Fruit fly (Drosophila melanogaster) whole organism, embryonic: ENCODE measurements around the gene CG4629.

Experiments used
- Abd-B ChIP-seq: fragments of 200-800 bp; sonication (Bioruptor generic); optimal IDR thresholded peaks from 2 replicates; lab custom pipeline; 2018; ENCODE audit warnings: missing biosample characterization, mild to moderate bottlenecking, missing genetic modification characterization, moderate library complexity
- Awh ChIP-seq: fragments of 200-800 bp; sonication (Bioruptor generic); IDR thresholded peaks from 2 replicates; pipeline ENCODE4, ENCODE4 v1.3.6; 2022; ENCODE audit warnings: missing biosample characterization, missing genetic modification characterization
- Blimp-1 ChIP-seq: fragments of 200-800 bp; sonication (Bioruptor generic); optimal IDR thresholded peaks from 3 replicates; lab custom pipeline; 2018; ENCODE audit warnings: missing biosample characterization, missing genetic modification characterization, mild to moderate bottlenecking, moderate library complexity, missing genetic modification reagents
- CG10267 ChIP-seq: fragments of 200-800 bp; sonication (Bioruptor generic); optimal IDR thresholded peaks from 2 replicates; lab custom pipeline; 2018; ENCODE audit warnings: missing biosample characterization, mild to moderate bottlenecking, missing genetic modification characterization, moderate library complexity
- CG11247 ChIP-seq: fragments of 200-800 bp; sonication (Bioruptor generic); IDR thresholded peaks from 2 replicates; pipeline ENCODE4 v1.3.6; 2022; ENCODE audit warnings: missing biosample characterization, missing genetic modification characterization
- CG11695 ChIP-seq: fragments of 200-800 bp; sonication (Bioruptor generic); IDR thresholded peaks from 3 replicates; pipeline ENCODE4 v1.3.6; 2022; ENCODE audit warnings: missing biosample characterization, missing genetic modification characterization
- CG12299 ChIP-seq: fragments of 200-800 bp; sonication (Bioruptor generic); optimal IDR thresholded peaks from 2 replicates; lab custom pipeline; 2018; ENCODE audit warnings: missing biosample characterization, mild to moderate bottlenecking, missing genetic modification characterization
- CG12391 ChIP-seq: fragments of 200-800 bp; sonication (Bioruptor generic); optimal IDR thresholded peaks from 3 replicates; lab custom pipeline; 2018; ENCODE audit warnings: missing biosample characterization, mild to moderate bottlenecking, missing genetic modification characterization, moderate library complexity
- CG12744 ChIP-seq: fragments of 200-800 bp; sonication (Bioruptor generic); optimal IDR thresholded peaks from 2 replicates; lab custom pipeline; 2016; ENCODE audit warnings: missing biosample characterization, missing genetic modification characterization
- CG13287 ChIP-seq: fragments of 200-800 bp; sonication (Bioruptor generic); IDR thresholded peaks from 2 replicates; pipeline ENCODE4 v1.3.6; 2022; ENCODE audit warnings: missing biosample characterization, missing genetic modification characterization; ENCODE audit not compliant: partially characterized antibody
- CG14050 ChIP-seq: fragments of 200-800 bp; sonication (Bioruptor generic); IDR thresholded peaks from 3 replicates; pipeline ENCODE4 v1.3.6; 2022; ENCODE audit warnings: missing biosample characterization, missing genetic modification characterization
- CG14965 ChIP-seq: fragments of 200-800 bp; sonication (Bioruptor generic); optimal IDR thresholded peaks from 2 replicates; lab custom pipeline; 2016; ENCODE audit warnings: missing biosample characterization, missing genetic modification characterization, borderline replicate concordance
- CG17912 ChIP-seq: fragments of 200-800 bp; sonication (Bioruptor generic); optimal IDR thresholded peaks from 2 replicates; lab custom pipeline; 2018; ENCODE audit warnings: missing biosample characterization, mild to moderate bottlenecking, missing genetic modification characterization
- CG18011 ChIP-seq: fragments of 200-800 bp; sonication (Bioruptor generic); optimal IDR thresholded peaks from 2 replicates; lab custom pipeline; 2017; ENCODE audit warnings: missing biosample characterization, missing genetic modification characterization, mild to moderate bottlenecking, moderate library complexity, missing genotype
- CG30020 ChIP-seq: fragments of 200-800 bp; optimal IDR thresholded peaks from 2 replicates; lab custom pipeline; 2019; ENCODE audit warnings: missing biosample characterization, mild to moderate bottlenecking, missing genetic modification characterization, moderate library complexity
- CG31365 ChIP-seq: fragments of 200-800 bp; sonication (Bioruptor generic); optimal IDR thresholded peaks from 2 replicates; lab custom pipeline; 2018; ENCODE audit warnings: missing biosample characterization, mild to moderate bottlenecking, missing genetic modification characterization
- CG4854 ChIP-seq: fragments of 200-800 bp; sonication (Bioruptor generic); optimal IDR thresholded peaks from 2 replicates; lab custom pipeline; 2016; ENCODE audit warnings: missing biosample characterization, missing genetic modification characterization, inconsistent platforms
- CG6683 ChIP-seq: fragments of 200-800 bp; sonication (Bioruptor generic); optimal IDR thresholded peaks from 2 replicates; lab custom pipeline; 2017; ENCODE audit warnings: missing biosample characterization, mild to moderate bottlenecking, missing genetic modification characterization, missing genetic modification reagents
- CG7372 ChIP-seq: fragments of 200-800 bp; sonication (Bioruptor generic); IDR thresholded peaks from 2 replicates; pipeline ENCODE4 v1.3.6; 2022; ENCODE audit warnings: missing biosample characterization, missing genetic modification characterization
- Dek ChIP-seq: fragments of 200-800 bp; sonication (Bioruptor generic); optimal IDR thresholded peaks from 3 replicates; lab custom pipeline; 2019; ENCODE audit warnings: missing biosample characterization, mild to moderate bottlenecking, missing genetic modification characterization, moderate library complexity
- Dref ChIP-seq: fragments of 200-800 bp; sonication (Bioruptor generic); IDR thresholded peaks from 2 replicates; pipeline ENCODE4 v1.3.6; 2022; ENCODE audit warnings: missing biosample characterization, missing genetic modification characterization
- Ets97D ChIP-seq: fragments of 200-800 bp; sonication (Bioruptor generic); optimal IDR thresholded peaks from 3 replicates; lab custom pipeline; 2016; ENCODE audit warnings: missing biosample characterization, missing genetic modification characterization
- Fer2 ChIP-seq: fragments of 200-800 bp; sonication (Bioruptor generic); optimal IDR thresholded peaks from 2 replicates; lab custom pipeline; 2018; ENCODE audit warnings: missing biosample characterization, mild to moderate bottlenecking, missing genetic modification characterization, moderate library complexity
- HLH54F ChIP-seq: fragments of 200-800 bp; sonication (Bioruptor generic); optimal IDR thresholded peaks from 3 replicates; lab custom pipeline; 2016; ENCODE audit warnings: missing biosample characterization, missing genetic modification characterization
- HmgZ ChIP-seq: fragments of 200-800 bp; sonication (Bioruptor generic); optimal IDR thresholded peaks from 2 replicates; lab custom pipeline; 2018; ENCODE audit warnings: missing biosample characterization, mild to moderate bottlenecking, missing genetic modification characterization
- Hr3 ChIP-seq: fragments of 200-800 bp; sonication (Bioruptor generic); optimal IDR thresholded peaks from 3 replicates; lab custom pipeline; 2016; ENCODE audit warnings: missing biosample characterization, missing genetic modification characterization
- Kr ChIP-seq: fragments of 200-800 bp; sonication (Bioruptor generic); optimal IDR thresholded peaks from 2 replicates; lab custom pipeline; 2017; ENCODE audit warnings: missing biosample characterization, mild to moderate bottlenecking, missing genetic modification characterization
- Lhr ChIP-seq: fragments of 200-800 bp; sonication (Bioruptor generic); optimal IDR thresholded peaks from 3 replicates; lab custom pipeline; 2017; ENCODE audit warnings: mild to moderate bottlenecking, missing biosample characterization, missing genetic modification reagents, missing genetic modification characterization
- Mad ChIP-seq: fragments of 200-800 bp; sonication (Bioruptor generic); optimal IDR thresholded peaks from 2 replicates; lab custom pipeline; 2016; ENCODE audit warnings: missing biosample characterization, missing genetic modification characterization
- Oli ChIP-seq: fragments of 200-800 bp; sonication (Bioruptor generic); optimal IDR thresholded peaks from 2 replicates; lab custom pipeline; 2018; ENCODE audit warnings: missing biosample characterization, mild to moderate bottlenecking, missing genetic modification characterization, moderate library complexity
- Sry-δ ChIP-seq: fragments of 200-800 bp; sonication (Bioruptor generic); optimal IDR thresholded peaks from 2 replicates; lab custom pipeline; 2016; ENCODE audit warnings: missing biosample characterization, missing genetic modification characterization
- TFAM ChIP-seq: fragments of 200-800 bp; sonication (Bioruptor generic); optimal IDR thresholded peaks from 2 replicates; lab custom pipeline; 2017; ENCODE audit warnings: missing biosample characterization, missing genetic modification characterization, inconsistent platforms
- Taf1 ChIP-seq: fragments of 200-800 bp; sonication (Bioruptor generic); IDR thresholded peaks from 2 replicates; pipeline ENCODE4 v1.3.6; 2022; ENCODE audit warnings: missing biosample characterization, missing genetic modification characterization
- Trl ChIP-seq, 3 experiments: fragments of >200 bp in 2 of 3; fragments of 200-800 bp in 1 of 3; sonication (Bioruptor generic) in 1 of 3; optimal IDR thresholded peaks; 2 replicates in 1 of 3; 3 replicates in 2 of 3; lab custom pipeline; 2016 to 2017; ENCODE audit warnings: missing biosample characterization in 1 of 3, missing genetic modification characterization in 1 of 3
- Vsx1 ChIP-seq: fragments of 200-800 bp; sonication (Bioruptor generic); optimal IDR thresholded peaks from 2 replicates; lab custom pipeline; 2017; ENCODE audit warnings: missing biosample characterization, mild to moderate bottlenecking, missing genetic modification characterization, missing genetic modification reagents
- YL-1 ChIP-seq: fragments of 200-800 bp; sonication (Bioruptor generic); optimal IDR thresholded peaks from 3 replicates; lab custom pipeline; 2017; ENCODE audit warnings: missing biosample characterization, mild to moderate bottlenecking, missing genetic modification characterization
- crc ChIP-seq: fragments of 200-800 bp; sonication (Bioruptor generic); optimal IDR thresholded peaks from 2 replicates; lab custom pipeline; 2016; ENCODE audit warnings: missing biosample characterization, missing genetic modification characterization
- dysf ChIP-seq: fragments of 200-800 bp; sonication (Bioruptor generic); IDR thresholded peaks from 3 replicates; pipeline ENCODE4 v1.3.6; 2022; ENCODE audit warnings: missing biosample characterization, missing genetic modification characterization
- grn ChIP-seq: fragments of 200-800 bp; sonication (Bioruptor generic); optimal IDR thresholded peaks from 3 replicates; lab custom pipeline; 2017; ENCODE audit warnings: missing biosample characterization, missing genetic modification characterization
- h ChIP-seq: fragments of >200 bp; optimal IDR thresholded peaks from 2 replicates; lab custom pipeline; 2017
- p53 ChIP-seq: fragments of 200-800 bp; sonication (Bioruptor generic); optimal IDR thresholded peaks from 2 replicates; lab custom pipeline; 2016; ENCODE audit warnings: missing biosample characterization, missing genetic modification characterization
- phol ChIP-seq: fragments of 200-800 bp; sonication (Bioruptor generic); optimal IDR thresholded peaks from 3 replicates; lab custom pipeline; 2018; ENCODE audit warnings: missing biosample characterization, mild to moderate bottlenecking, missing genetic modification characterization, moderate library complexity
- repo ChIP-seq: fragments of 200-800 bp; sonication (Bioruptor generic); optimal IDR thresholded peaks from 2 replicates; lab custom pipeline; 2016; ENCODE audit warnings: missing biosample characterization, missing genetic modification characterization
- rib ChIP-seq: fragments of 200-800 bp; sonication (Bioruptor generic); IDR thresholded peaks from 2 replicates; pipeline ENCODE4 v1.3.6; 2022; ENCODE audit warnings: missing biosample characterization, missing genetic modification characterization
- run ChIP-seq: fragments of 200-800 bp; sonication (Bioruptor generic); optimal IDR thresholded peaks from 3 replicates; lab custom pipeline; 2018; ENCODE audit warnings: missing biosample characterization, mild to moderate bottlenecking, missing genetic modification characterization
- scrt ChIP-seq: fragments of 200-800 bp; sonication (Bioruptor generic); optimal IDR thresholded peaks from 2 replicates; lab custom pipeline; 2018; ENCODE audit warnings: missing biosample characterization, mild to moderate bottlenecking, missing genetic modification characterization, moderate library complexity
- sna ChIP-seq: fragments of 200-800 bp; sonication (Bioruptor generic); IDR thresholded peaks from 2 replicates; pipeline ENCODE4 v1.3.6; 2022; ENCODE audit warnings: missing biosample characterization, missing genetic modification characterization; ENCODE audit not compliant: partially characterized antibody
- sqz ChIP-seq: fragments of 200-800 bp; sonication (Bioruptor generic); optimal IDR thresholded peaks from 3 replicates; lab custom pipeline; 2018; ENCODE audit warnings: missing biosample characterization, mild to moderate bottlenecking, missing genetic modification characterization
- tup ChIP-seq: fragments of 200-800 bp; sonication (Bioruptor generic); optimal IDR thresholded peaks from 2 replicates; lab custom pipeline; 2016; ENCODE audit warnings: missing biosample characterization, mild to moderate bottlenecking, missing genetic modification characterization, moderate library complexity
- zf30C ChIP-seq: fragments of 200-800 bp; sonication (Bioruptor generic); optimal IDR thresholded peaks from 3 replicates; lab custom pipeline; 2018; ENCODE audit warnings: missing biosample characterization, mild to moderate bottlenecking, missing genetic modification characterization

The CG4629 gene

dm6 chr2L:1075753-1076152, 26.6 kb downstream of the CG4629 start (continued):
- TF ChIP-seq CG12299: peak; percentile 66
- TF ChIP-seq Abd-B: peak; percentile 96
- TF ChIP-seq CG6683 (GFP tag; lab: Kevin White, UChicago): no peak
- TF ChIP-seq CG30020: peak; percentile 54
- peak; percentile 79 for TF ChIP-seq Kr
- TF ChIP-seq dysf (GFP tag; lab: Robert Waterston, UW): peak; percentile 92
- peak; percentile 66 for TF ChIP-seq HmgZ (tag; lab: Kevin White, UChicago)
- no peak for TF ChIP-seq Trl (optimal IDR thresholded peaks at IDR 0.05; lab: Kevin White, UChicago)
- TF ChIP-seq Trl (GFP tag; optimal IDR thresholded peaks at IDR 0.05; lab: Kevin White, UChicago): peak; percentile 91
- peak; percentile 82 for TF ChIP-seq crc (GFP tag; lab: Kevin White, UChicago)
- no peak for TF ChIP-seq CG13287 (GFP tag; lab: Robert Waterston, UW)
- TF ChIP-seq sqz (GFP tag; lab: Kevin White, UChicago): peak; percentile 54
- TF ChIP-seq CG12744: peak; percentile 74
- peak; percentile 51 for TF ChIP-seq CG18011 (GFP tag; lab: Kevin White, UChicago)
- TF ChIP-seq run (tag; lab: Kevin White, UChicago): peak; percentile 62
- peak; percentile 92 for TF ChIP-seq phol (tag; lab: Kevin White, UChicago)
- TF ChIP-seq YL-1 (GFP tag; lab: Kevin White, UChicago): peak; percentile 3
- TF ChIP-seq Mad (GFP tag; lab: Kevin White, UChicago): peak; percentile 88
- peak; percentile 84 for TF ChIP-seq CG10267 (tag; lab: Kevin White, UChicago)
- TF ChIP-seq HLH54F: peak; percentile 87
- TF ChIP-seq Sry-δ (GFP tag; lab: Kevin White, UChicago): peak; percentile 58
- peak; percentile 45; the same call in 1 of the 2 replicates for TF ChIP-seq Taf1
- TF ChIP-seq Blimp-1 (GFP tag; lab: Kevin White, UChicago): peak; percentile 91
- peak; percentile 88 for TF ChIP-seq CG11695
- TF ChIP-seq CG31365 (tag; lab: Kevin White, UChicago): peak; percentile 56
- peak; percentile 85 for TF ChIP-seq tup
- peak; percentile 80 for TF ChIP-seq CG4854 (GFP tag; lab: Kevin White, UChicago)
- TF ChIP-seq Fer2: peak; percentile 15
- peak; percentile 93 for TF ChIP-seq CG12391 (tag; lab: Kevin White, UChicago)
- TF ChIP-seq p53 (GFP tag; lab: Kevin White, UChicago): peak; percentile 81
- TF ChIP-seq Oli (tag; lab: Kevin White, UChicago): peak; percentile 93
- peak; percentile 88 for TF ChIP-seq CG14050 (GFP tag; lab: Robert Waterston, UW)
- no peak for TF ChIP-seq zf30C
- TF ChIP-seq CG7372 (GFP tag; lab: Robert Waterston, UW): peak; percentile 82
- peak; percentile 95 for TF ChIP-seq Awh
- peak; percentile 58 for TF ChIP-seq Dek (tag; lab: Kevin White, UChicago)
- peak; percentile 56 for TF ChIP-seq scrt (GFP tag; lab: Kevin White, UChicago)
- TF ChIP-seq sna: no peak
- peak; percentile 67 for TF ChIP-seq Ets97D
- peak; percentile 77 for TF ChIP-seq Lhr (GFP tag; lab: Kevin White, UChicago)
- peak; percentile 89 for TF ChIP-seq repo
- peak; percentile 74 for TF ChIP-seq Vsx1 (GFP tag; lab: Kevin White, UChicago)
- no peak for TF ChIP-seq TFAM
- TF ChIP-seq grn: peak; percentile 28
- TF ChIP-seq CG11247: peak; percentile 90
- no peak for TF ChIP-seq rib
- TF ChIP-seq Hr3 (GFP tag; lab: Kevin White, UChicago): peak; percentile 91
- TF ChIP-seq h (lab: Kevin White, UChicago): no peak
- TF ChIP-seq Dref (GFP tag; lab: Robert Waterston, UW): no peak
- TF ChIP-seq CG17912: peak; percentile 33
- peak; percentile 70 for TF ChIP-seq CG14965
